Fruit fly (Drosophila melanogaster) whole organism, embryonic: ENCODE data around the gene CG34008.

ENCODE experiments used
- CG10274 ChIP-seq: fragments of 200-800 bp; sonication (Bioruptor generic); optimal IDR thresholded peaks from 3 replicates; lab custom pipeline; 2017; ENCODE audit warnings: missing biosample characterization, mild to moderate bottlenecking, missing genetic modification characterization
- CG10366 ChIP-seq: fragments of 200-800 bp; sonication (Bioruptor generic); IDR thresholded peaks from 2 replicates; pipeline ENCODE4 v1.3.6; 2022; ENCODE audit warnings: missing biosample characterization, missing genetic modification characterization
- CG11695 ChIP-seq: fragments of 200-800 bp; sonication (Bioruptor generic); IDR thresholded peaks from 3 replicates; pipeline ENCODE4 v1.3.6; 2022; ENCODE audit warnings: missing biosample characterization, missing genetic modification characterization
- CG12104 ChIP-seq: fragments of 200-800 bp; sonication (Bioruptor generic); optimal IDR thresholded peaks from 3 replicates; lab custom pipeline; 2016; ENCODE audit warnings: missing biosample characterization, missing genetic modification characterization
- CG12391 ChIP-seq: fragments of 200-800 bp; sonication (Bioruptor generic); optimal IDR thresholded peaks from 3 replicates; lab custom pipeline; 2018; ENCODE audit warnings: missing biosample characterization, mild to moderate bottlenecking, missing genetic modification characterization, moderate library complexity
- CG15269 ChIP-seq: fragments of 200-800 bp; sonication (Bioruptor generic); optimal IDR thresholded peaks from 2 replicates; lab custom pipeline; 2018; ENCODE audit warnings: missing biosample characterization, mild to moderate bottlenecking, missing genetic modification characterization, moderate library complexity
- CG1603 ChIP-seq: fragments of 200-800 bp; sonication (Bioruptor generic); optimal IDR thresholded peaks from 2 replicates; lab custom pipeline; 2019; ENCODE audit warnings: missing biosample characterization, mild to moderate bottlenecking, missing genetic modification characterization, moderate library complexity
- CG17359 ChIP-seq: fragments of 200-800 bp; sonication (Bioruptor generic); optimal IDR thresholded peaks from 3 replicates; lab custom pipeline; 2018; ENCODE audit warnings: missing biosample characterization, mild to moderate bottlenecking, missing genetic modification characterization, moderate library complexity
- CG18476 ChIP-seq: fragments of 200-800 bp; sonication (Bioruptor generic); optimal IDR thresholded peaks from 2 replicates; lab custom pipeline; 2016; ENCODE audit warnings: missing biosample characterization, mild to moderate bottlenecking, missing genetic modification characterization
- CG34376 ChIP-seq: fragments of 200-800 bp; sonication (Bioruptor generic); optimal IDR thresholded peaks from 2 replicates; lab custom pipeline; 2018; ENCODE audit warnings: missing biosample characterization, mild to moderate bottlenecking, missing genetic modification characterization
- CG4282 ChIP-seq: fragments of 200-800 bp; sonication (Bioruptor generic); optimal IDR thresholded peaks from 2 replicates; lab custom pipeline; 2016; ENCODE audit warnings: missing biosample characterization, missing genetic modification characterization
- CG4707 ChIP-seq: fragments of 200-800 bp; sonication (Bioruptor generic); optimal IDR thresholded peaks from 2 replicates; lab custom pipeline; 2018; ENCODE audit warnings: missing biosample characterization, mild to moderate bottlenecking, missing genetic modification characterization, moderate library complexity
- CG4730 ChIP-seq: fragments of 200-800 bp; sonication (Bioruptor generic); IDR thresholded peaks from 2 replicates; pipeline ENCODE4 v1.3.6; 2022; ENCODE audit warnings: missing biosample characterization, missing genetic modification characterization
- CG5245 ChIP-seq: fragments of 200-800 bp; sonication (Bioruptor generic); optimal IDR thresholded peaks from 3 replicates; lab custom pipeline; 2016; ENCODE audit warnings: missing biosample characterization, missing genetic modification characterization
- CG6683 ChIP-seq: fragments of 200-800 bp; sonication (Bioruptor generic); optimal IDR thresholded peaks from 2 replicates; lab custom pipeline; 2017; ENCODE audit warnings: missing biosample characterization, mild to moderate bottlenecking, missing genetic modification characterization, missing genetic modification reagents
- CG7745 ChIP-seq: fragments of 200-800 bp; sonication (Bioruptor generic); optimal IDR thresholded peaks from 2 replicates; lab custom pipeline; 2018; ENCODE audit warnings: missing biosample characterization, mild to moderate bottlenecking, missing genetic modification characterization, moderate library complexity
- CG7928 ChIP-seq: fragments of 200-800 bp; sonication (Bioruptor generic); optimal IDR thresholded peaks from 2 replicates; lab custom pipeline; 2017; ENCODE audit warnings: missing biosample characterization, mild to moderate bottlenecking, missing genetic modification characterization
- CG8765 ChIP-seq: fragments of 200-800 bp; sonication (Bioruptor generic); IDR thresholded peaks from 2 replicates; pipeline ENCODE4 v1.3.6; 2022; ENCODE audit warnings: missing biosample characterization, missing genetic modification characterization
- CG9215 ChIP-seq: fragments of 200-800 bp; sonication (Bioruptor generic); IDR thresholded peaks from 2 replicates; pipeline ENCODE4 v1.3.6; 2022; ENCODE audit warnings: missing biosample characterization, missing genetic modification characterization
- CG9797 ChIP-seq: fragments of 200-800 bp; sonication (Bioruptor generic); optimal IDR thresholded peaks from 3 replicates; lab custom pipeline; 2018; ENCODE audit warnings: missing biosample characterization, mild to moderate bottlenecking, missing genetic modification characterization
- ERR ChIP-seq: fragments of 200-800 bp; sonication (Bioruptor generic); optimal IDR thresholded peaks from 2 replicates; lab custom pipeline; 2016; ENCODE audit warnings: missing biosample characterization, missing genetic modification characterization
- HHEX ChIP-seq: fragments of 200-800 bp; sonication (Bioruptor generic); optimal IDR thresholded peaks from 3 replicates; lab custom pipeline; 2017; ENCODE audit warnings: missing biosample characterization, mild to moderate bottlenecking, missing genetic modification characterization, missing genetic modification reagents
- Mes4 ChIP-seq: fragments of 200-800 bp; sonication (Bioruptor generic); optimal IDR thresholded peaks from 2 replicates; lab custom pipeline; 2016; ENCODE audit warnings: missing biosample characterization, missing genetic modification characterization
- Oaz ChIP-seq: fragments of 200-800 bp; sonication (Bioruptor generic); IDR thresholded peaks from 2 replicates; pipeline ENCODE4 v1.3.6; 2022; ENCODE audit warnings: missing biosample characterization, missing genetic modification characterization
- Oli ChIP-seq: fragments of 200-800 bp; sonication (Bioruptor generic); optimal IDR thresholded peaks from 2 replicates; lab custom pipeline; 2018; ENCODE audit warnings: missing biosample characterization, mild to moderate bottlenecking, missing genetic modification characterization, moderate library complexity
- Scr ChIP-seq: fragments of 200-800 bp; sonication (Bioruptor generic); IDR thresholded peaks from 2 replicates; pipeline ENCODE4 v1.3.6; 2022; ENCODE audit warnings: missing biosample characterization, missing genetic modification characterization; ENCODE audit not compliant: partially characterized antibody
- Ssrp ChIP-seq: fragments of 200-800 bp; sonication (Bioruptor generic); optimal IDR thresholded peaks from 2 replicates; lab custom pipeline; 2018; ENCODE audit warnings: missing biosample characterization, mild to moderate bottlenecking, missing genetic modification characterization, moderate library complexity
- Vsx1 ChIP-seq: fragments of 200-800 bp; sonication (Bioruptor generic); optimal IDR thresholded peaks from 2 replicates; lab custom pipeline; 2017; ENCODE audit warnings: missing biosample characterization, mild to moderate bottlenecking, missing genetic modification characterization, missing genetic modification reagents
- amos ChIP-seq: fragments of 200-800 bp; sonication (Bioruptor generic); IDR thresholded peaks from 2 replicates; pipeline ENCODE4 v1.3.6; 2022; ENCODE audit warnings: missing biosample characterization, missing genetic modification characterization; ENCODE audit not compliant: partially characterized antibody
- ato ChIP-seq: fragments of 200-800 bp; sonication (Bioruptor generic); IDR thresholded peaks from 2 replicates; pipeline ENCODE4 v1.3.6; 2022; ENCODE audit warnings: missing biosample characterization, missing genetic modification characterization; ENCODE audit not compliant: partially characterized antibody
- chif ChIP-seq, 2 experiments: fragments of 200-800 bp; sonication (Bioruptor generic); optimal IDR thresholded peaks; 3 replicates each; lab custom pipeline; 2016; ENCODE audit warnings: missing biosample characterization in 2 of 2, missing genetic modification characterization in 2 of 2
- danr ChIP-seq: fragments of 200-800 bp; sonication (Bioruptor generic); IDR thresholded peaks from 2 replicates; pipeline ENCODE4 v1.3.6; 2022; ENCODE audit warnings: missing biosample characterization, missing genetic modification characterization
- dati ChIP-seq: fragments of 200-800 bp; sonication (Bioruptor generic); IDR thresholded peaks from 2 replicates; pipeline ENCODE4 v1.3.6; 2022; ENCODE audit warnings: missing biosample characterization, missing genetic modification characterization
- dpn ChIP-seq, 2 experiments: fragments of 200-800 bp; sonication (Bioruptor generic); optimal IDR thresholded peaks; 3 replicates each; lab custom pipeline; 2016; ENCODE audit warnings: missing biosample characterization in 2 of 2, missing genetic modification characterization in 2 of 2
- ewg ChIP-seq: fragments of 200-800 bp; sonication (Bioruptor generic); optimal IDR thresholded peaks from 3 replicates; lab custom pipeline; 2017; ENCODE audit warnings: mild to moderate bottlenecking, missing biosample characterization, missing genetic modification reagents, missing genetic modification characterization
- fd102C ChIP-seq: fragments of 200-800 bp; sonication (Bioruptor generic); optimal IDR thresholded peaks from 2 replicates; lab custom pipeline; 2018; ENCODE audit warnings: missing biosample characterization, mild to moderate bottlenecking, missing genetic modification characterization, moderate library complexity
- gcm2 ChIP-seq: fragments of 200-800 bp; sonication (Bioruptor generic); optimal IDR thresholded peaks from 2 replicates; lab custom pipeline; 2016; ENCODE audit warnings: missing biosample characterization, missing genetic modification characterization
- her ChIP-seq: fragments of 200-800 bp; sonication (Bioruptor generic); optimal IDR thresholded peaks from 2 replicates; lab custom pipeline; 2016; ENCODE audit warnings: missing biosample characterization, missing genetic modification characterization
- ind ChIP-seq: fragments of 200-800 bp; sonication (Bioruptor generic); optimal IDR thresholded peaks from 3 replicates; lab custom pipeline; 2016; ENCODE audit warnings: missing biosample characterization, missing genetic modification characterization
- lbe ChIP-seq: fragments of 200-800 bp; sonication (Bioruptor generic); optimal IDR thresholded peaks from 2 replicates; lab custom pipeline; 2016; ENCODE audit warnings: missing biosample characterization, mild to moderate bottlenecking, missing genetic modification characterization
- ro ChIP-seq: fragments of 200-800 bp; sonication (Bioruptor generic); IDR thresholded peaks from 2 replicates; pipeline ENCODE4 v1.3.6; 2022; ENCODE audit warnings: missing biosample characterization, missing genetic modification characterization
- sima ChIP-seq: fragments of 200-800 bp; sonication (Bioruptor generic); optimal IDR thresholded peaks from 2 replicates; lab custom pipeline; 2016; ENCODE audit warnings: missing biosample characterization, missing genetic modification characterization
- so ChIP-seq: fragments of 200-800 bp; sonication (Bioruptor generic); IDR thresholded peaks from 3 replicates; pipeline ENCODE4 v1.3.6; 2022; ENCODE audit warnings: missing biosample characterization, missing genetic modification characterization
- ttk ChIP-seq: fragments of 200-800 bp; sonication (Bioruptor generic); IDR thresholded peaks from 2 replicates; pipeline ENCODE4 v2.1.2; 2022; ENCODE audit warnings: missing biosample characterization, missing genetic modification characterization
- unc-4 ChIP-seq: fragments of 200-800 bp; sonication (Bioruptor generic); IDR thresholded peaks from 2 replicates; pipeline ENCODE4 v1.3.6; 2022; ENCODE audit warnings: missing biosample characterization, missing genetic modification characterization; ENCODE audit not compliant: partially characterized antibody
- usp ChIP-seq: fragments of >200 bp; optimal IDR thresholded peaks from 2 replicates; lab custom pipeline; 2017; ENCODE audit warnings: missing biosample characterization, missing genetic modification characterization
- wor ChIP-seq: fragments of 200-800 bp; sonication (Bioruptor generic); IDR thresholded peaks from 2 replicates; pipeline ENCODE4 v1.3.6; 2022; ENCODE audit warnings: missing biosample characterization, missing genetic modification characterization
- zfh1 ChIP-seq: fragments of 200-800 bp; sonication (Bioruptor generic); IDR thresholded peaks from 3 replicates; pipeline ENCODE4 v1.3.6; 2022; ENCODE audit warnings: missing biosample characterization, missing genetic modification characterization

Gene CG34008

dm6 chr3R:20594194-20595144 is 13.1 kb upstream of the CG34008 start (continued):
- no peak for TF ChIP-seq Mes4 (GFP tag; lab: Kevin White, UChicago)
- TF ChIP-seq CG7928 (GFP tag; lab: Kevin White, UChicago): no peak
- TF ChIP-seq Ssrp: peak; percentile 96
- TF ChIP-seq ttk (GFP tag; lab: Robert Waterston, UW): peak; percentile 81
- peak; percentile 42; the same call in 1 of the 2 replicates for TF ChIP-seq ro (GFP tag; lab: Robert Waterston, UW)
- TF ChIP-seq usp (GFP tag; lab: Kevin White, UChicago): no peak
- TF ChIP-seq Oaz: peak; percentile 42; the same call in 1 of the 2 replicates
- TF ChIP-seq ewg (GFP tag; lab: Kevin White, UChicago): peak; percentile 72
- TF ChIP-seq Oli (tag; lab: Kevin White, UChicago): peak; percentile 91
- TF ChIP-seq CG1603: peak; percentile 54
- peak; percentile 29 for TF ChIP-seq fd102C (GFP tag; lab: Kevin White, UChicago)
- peak; percentile 86 for TF ChIP-seq wor (GFP tag; lab: Robert Waterston, UW)
- no peak for TF ChIP-seq CG7745 (tag; lab: Kevin White, UChicago)
- TF ChIP-seq sima (GFP tag; lab: Kevin White, UChicago): no peak
- peak; percentile 81 for TF ChIP-seq CG18476 (GFP tag; lab: Kevin White, UChicago)
- TF ChIP-seq CG4707 (GFP tag; lab: Kevin White, UChicago): peak; percentile 33
- TF ChIP-seq ind: peak; percentile 76
- TF ChIP-seq CG5245 (GFP tag; lab: Kevin White, UChicago): peak; percentile 72
- peak in 1 of 2 experiments; percentile 21 for TF ChIP-seq chif (GFP tag; optimal IDR thresholded peaks at IDR 0.05; lab: Kevin White, UChicago)
- TF ChIP-seq CG15269 (tag; lab: Kevin White, UChicago): peak; percentile 89
- TF ChIP-seq Vsx1 (GFP tag; lab: Kevin White, UChicago): peak; percentile 73
- peak; percentile 93 for TF ChIP-seq CG11695
- no peak for TF ChIP-seq Scr (GFP tag; lab: Robert Waterston, UW)
- peak; percentile 59 for TF ChIP-seq lbe
- TF ChIP-seq CG6683: peak; percentile 80
- TF ChIP-seq CG34376 (GFP tag; lab: Kevin White, UChicago): peak; percentile 36
- peak; percentile 80 for TF ChIP-seq HHEX (GFP tag; lab: Kevin White, UChicago)
- peak; percentile 52 for TF ChIP-seq CG4730 (GFP tag; lab: Robert Waterston, UW)
- TF ChIP-seq zfh1: peak; percentile 80
- no peak for TF ChIP-seq unc-4
- peak; percentile 64; the same call in 1 of the 2 replicates for TF ChIP-seq dati
- peak; percentile 52; the same call in 1 of the 3 replicates for TF ChIP-seq so (GFP tag; lab: Robert Waterston, UW)
- peak; percentile 71 for TF ChIP-seq CG10366
- TF ChIP-seq CG12104 (GFP tag; lab: Kevin White, UChicago): peak; percentile 82
- peak; percentile 35 for TF ChIP-seq CG10274 (GFP tag; lab: Kevin White, UChicago)
- no peak for TF ChIP-seq CG9797
- TF ChIP-seq dpn (GFP tag; optimal IDR thresholded peaks at IDR 0.05; lab: Kevin White, UChicago): peak in 1 of 2 experiments; percentile 77
- peak; percentile 96 for TF ChIP-seq CG12391 (tag; lab: Kevin White, UChicago)
- TF ChIP-seq amos (GFP tag; lab: Robert Waterston, UW): no peak
- no peak for TF ChIP-seq ato (GFP tag; lab: Robert Waterston, UW)
- TF ChIP-seq CG8765: no peak; the same call in 1 of the 2 replicates
- TF ChIP-seq ERR (GFP tag; lab: Kevin White, UChicago): no peak
- peak; percentile 66 for TF ChIP-seq CG9215 (GFP tag; lab: Robert Waterston, UW)
- TF ChIP-seq gcm2 (GFP tag; lab: Kevin White, UChicago): no peak
- TF ChIP-seq her (GFP tag; lab: Kevin White, UChicago): no peak
- TF ChIP-seq danr (GFP tag; lab: Robert Waterston, UW): peak; percentile 68
- TF ChIP-seq CG4282 (GFP tag; lab: Kevin White, UChicago): no peak
- TF ChIP-seq CG17359 (tag; lab: Kevin White, UChicago): peak; percentile 95
